Worm (Caenorhabditis elegans) whole organism, L4 larva: ENCODE results near the gene M02F4.1.

Source experiments
- D1046.2 ChIP-seq: fragments of 200-800 bp; sonication (Bioruptor generic); IDR thresholded peaks from 2 replicates; pipeline ENCODE4 v1.3.6; 2022; ENCODE audit warnings: missing genetic modification characterization, missing compliant biosample characterization
- F10B5.3 ChIP-seq: sonication (generic microtip); optimal IDR thresholded peaks from 2 replicates; lab custom pipeline; 2016; ENCODE audit warnings: mild to moderate bottlenecking, missing genetic modification characterization, missing compliant biosample characterization
- F26F4.8 ChIP-seq: fragments of 200-800 bp; sonication (Bioruptor generic); conservative IDR thresholded peaks from 2 replicates; pipeline ENCODE4 v1.3.6; 2022; ENCODE audit warnings: missing genetic modification characterization, missing compliant biosample characterization
- F37D6.2 ChIP-seq: sonication (generic microtip); optimal IDR thresholded peaks from 2 replicates; lab custom pipeline; 2016; ENCODE audit warnings: mild to moderate bottlenecking, missing genetic modification characterization, missing compliant biosample characterization
- F49E8.2 ChIP-seq: sonication (generic microtip); optimal IDR thresholded peaks from 2 replicates; lab custom pipeline; 2016; ENCODE audit warnings: missing compliant biosample characterization, mild to moderate bottlenecking, missing genetic modification characterization, borderline replicate concordance
- T26A8.4 ChIP-seq: fragments of 200-800 bp; sonication (Bioruptor generic); IDR thresholded peaks from 2 replicates; pipeline ENCODE4 v1.3.6; 2022; ENCODE audit warnings: missing genetic modification characterization, missing compliant biosample characterization
- Y48G9A.11 ChIP-seq: fragments of 200-800 bp; sonication (Bioruptor generic); IDR thresholded peaks from 2 replicates; pipeline ENCODE4 v1.3.6; 2022; ENCODE audit warnings: missing genetic modification reagents, missing genetic modification characterization, missing compliant biosample characterization
- Y5F2A.4 ChIP-seq: fragments of 200-800 bp; sonication (Bioruptor generic); optimal IDR thresholded peaks from 2 replicates; lab custom pipeline; 2018; ENCODE audit warnings: mild to moderate bottlenecking, missing genetic modification characterization, missing compliant biosample characterization
- Y75B8A.6 ChIP-seq: fragments of 200-800 bp; sonication (Bioruptor generic); IDR thresholded peaks from 2 replicates; pipeline ENCODE4 v1.3.6; 2022; ENCODE audit warnings: missing genetic modification reagents, missing genetic modification characterization, missing compliant biosample characterization
- ZK337.2 ChIP-seq: fragments of 200-800 bp; sonication (Bioruptor generic); IDR thresholded peaks from 2 replicates; pipeline ENCODE4 v1.3.6; 2022; ENCODE audit warnings: missing genetic modification reagents, missing genetic modification characterization, missing compliant biosample characterization
- aly-2 ChIP-seq: sonication (generic microtip); optimal IDR thresholded peaks from 2 replicates; lab custom pipeline; 2018; ENCODE audit warnings: missing biosample characterization, missing genetic modification characterization
- ama-1 ChIP-seq: fragments of 150-350 bp; optimal IDR thresholded peaks from 2 replicates; lab custom pipeline; 2014; ENCODE audit warnings: inconsistent platforms, mixed read lengths
- arid-1 ChIP-seq: fragments of 200-800 bp; sonication (Bioruptor generic); conservative IDR thresholded peaks from 2 replicates; pipeline ENCODE4 v1.3.6; 2022; ENCODE audit warnings: missing genetic modification reagents, missing genetic modification characterization, missing compliant biosample characterization
- ceh-44 ChIP-seq: fragments of 200-800 bp; sonication (Bioruptor generic); IDR thresholded peaks from 2 replicates; pipeline ENCODE4 v1.3.6; 2022; ENCODE audit warnings: missing genetic modification reagents, missing genetic modification characterization, missing compliant biosample characterization
- ceh-82 ChIP-seq: sonication (generic microtip); optimal IDR thresholded peaks from 2 replicates; lab custom pipeline; 2017; ENCODE audit warnings: missing biosample characterization, missing genetic modification characterization
- ctbp-1 ChIP-seq: fragments of 200-800 bp; sonication (Bioruptor generic); IDR thresholded peaks from 2 replicates; pipeline ENCODE4 v1.3.6; 2022; ENCODE audit warnings: missing genetic modification reagents, missing genetic modification characterization, missing compliant biosample characterization
- daf-8 ChIP-seq: fragments of 200-800 bp; sonication (Bioruptor generic); IDR thresholded peaks from 2 replicates; pipeline ENCODE4 v1.3.6; 2022; ENCODE audit warnings: missing genetic modification characterization, missing compliant biosample characterization
- dmd-6 ChIP-seq: fragments of 200-800 bp; sonication (Bioruptor generic); IDR thresholded peaks from 2 replicates; pipeline ENCODE4 v1.3.6; 2022; ENCODE audit warnings: missing genetic modification reagents, missing genetic modification characterization, missing compliant biosample characterization
- dmd-8 ChIP-seq: fragments of 200-800 bp; sonication (Bioruptor generic); IDR thresholded peaks from 2 replicates; pipeline ENCODE4 v1.3.6; 2022; ENCODE audit warnings: missing genetic modification characterization, missing compliant biosample characterization
- dmd-9 ChIP-seq: fragments of 200-800 bp; sonication (Bioruptor generic); IDR thresholded peaks from 2 replicates; pipeline ENCODE4 v1.3.6; 2022; ENCODE audit warnings: missing genetic modification reagents, missing genetic modification characterization, missing compliant biosample characterization
- dpl-1 ChIP-seq: fragments of 150-350 bp; optimal IDR thresholded peaks from 2 replicates; lab custom pipeline; 2014; ENCODE audit warnings: missing biosample characterization, missing genetic modification reagents, missing genetic modification characterization
- hlh-11 ChIP-seq: fragments of 200-800 bp; sonication (Bioruptor generic); optimal IDR thresholded peaks from 2 replicates; lab custom pipeline; 2018; ENCODE audit warnings: mild to moderate bottlenecking, missing genetic modification characterization, missing compliant biosample characterization
- hmg-1.1 ChIP-seq: fragments of 200-800 bp; sonication (Bioruptor generic); IDR thresholded peaks from 2 replicates; pipeline ENCODE4 v1.3.6; 2022; ENCODE audit warnings: missing genetic modification reagents, missing genetic modification characterization, missing compliant biosample characterization
- lin-13 ChIP-seq: fragments of 150-350 bp; optimal IDR thresholded peaks from 2 replicates; lab custom pipeline; 2014; ENCODE audit warnings: missing biosample characterization, missing genetic modification reagents, missing genetic modification characterization
- lin-38 ChIP-seq: fragments of 200-800 bp; sonication (Bioruptor generic); IDR thresholded peaks from 2 replicates; pipeline ENCODE4 v1.3.6; 2022; ENCODE audit warnings: missing genetic modification reagents, missing genetic modification characterization, missing compliant biosample characterization
- lir-3 ChIP-seq: sonication (generic microtip); optimal IDR thresholded peaks from 2 replicates; lab custom pipeline; 2016; ENCODE audit warnings: mild to moderate bottlenecking, missing genetic modification characterization, missing compliant biosample characterization
- madf-9 ChIP-seq: fragments of 200-800 bp; sonication (Bioruptor generic); conservative IDR thresholded peaks from 2 replicates; pipeline ENCODE4 v1.3.6; 2022; ENCODE audit warnings: missing genetic modification reagents, missing genetic modification characterization, missing compliant biosample characterization
- mxl-2 ChIP-seq: fragments of 200-800 bp; sonication (Bioruptor generic); conservative IDR thresholded peaks from 2 replicates; pipeline ENCODE4 v1.3.6; 2022; ENCODE audit warnings: missing genetic modification reagents, missing genetic modification characterization, missing compliant biosample characterization
- nhr-102 ChIP-seq: sonication (generic microtip); optimal IDR thresholded peaks from 2 replicates; lab custom pipeline; 2016; ENCODE audit warnings: mild to moderate bottlenecking, missing genetic modification characterization, moderate library complexity, missing compliant biosample characterization
- nhr-111 ChIP-seq: fragments of 200-800 bp; sonication (Bioruptor generic); optimal IDR thresholded peaks from 2 replicates; lab custom pipeline; 2018; ENCODE audit warnings: mild to moderate bottlenecking, missing genetic modification characterization, missing compliant biosample characterization
- nhr-237 ChIP-seq: sonication (generic microtip); optimal IDR thresholded peaks from 2 replicates; lab custom pipeline; 2017; ENCODE audit warnings: missing biosample characterization, missing genetic modification characterization
- nhr-25 ChIP-seq: sonication (generic microtip); optimal IDR thresholded peaks from 2 replicates; lab custom pipeline; 2017; ENCODE audit warnings: missing genetic modification characterization, mild to moderate bottlenecking, missing compliant biosample characterization, antibody characterized with exemption, moderate library complexity, borderline replicate concordance; ENCODE audit not compliant: insufficient read depth
- nhr-41 ChIP-seq: fragments of 200-800 bp; sonication (Bioruptor generic); IDR thresholded peaks from 2 replicates; pipeline ENCODE4 v1.3.6; 2022; ENCODE audit warnings: missing genetic modification reagents, missing genetic modification characterization, missing compliant biosample characterization
- nhr-42 ChIP-seq: fragments of 200-800 bp; sonication (Bioruptor generic); IDR thresholded peaks from 2 replicates; pipeline ENCODE4 v1.3.6; 2022; ENCODE audit warnings: missing genetic modification characterization, missing compliant biosample characterization
- pha-4 ChIP-seq, 2 experiments: fragments of 150-350 bp in 1 of 2; fragments of 200-800 bp in 1 of 2; sonication (Bioruptor generic) in 1 of 2; IDR thresholded peaks in 1 of 2; optimal IDR thresholded peaks in 1 of 2; 2 replicates each; pipeline versions ENCODE4 v1.3.6 to Lab custom; 2014 to 2022; ENCODE audit warnings: missing genetic modification characterization in 2 of 2, missing genetic modification reagents in 2 of 2, missing biosample characterization in 1 of 2, missing compliant biosample characterization in 1 of 2
- php-3 ChIP-seq: fragments of 200-800 bp; sonication (Bioruptor generic); IDR thresholded peaks from 2 replicates; pipeline ENCODE4 v1.3.6; 2022; ENCODE audit warnings: missing genetic modification reagents, missing genetic modification characterization, missing compliant biosample characterization
- pqm-1 ChIP-seq: sonication (generic microtip); optimal IDR thresholded peaks from 2 replicates; lab custom pipeline; 2017; ENCODE audit warnings: missing biosample characterization, missing genetic modification characterization
- rbr-2 ChIP-seq: sonication (generic microtip); optimal IDR thresholded peaks from 2 replicates; lab custom pipeline; 2016; ENCODE audit warnings: missing genotype, missing genetic modification characterization, missing compliant biosample characterization
- saeg-2 ChIP-seq: fragments of 200-800 bp; sonication (Bioruptor generic); IDR thresholded peaks from 2 replicates; pipeline ENCODE4 v1.3.6; 2022; ENCODE audit warnings: missing genetic modification reagents, missing genetic modification characterization, missing compliant biosample characterization
- set-16 ChIP-seq: fragments of 200-800 bp; sonication (Bioruptor generic); IDR thresholded peaks from 2 replicates; pipeline ENCODE4 v1.3.6; 2022; ENCODE audit warnings: missing genetic modification reagents, missing genetic modification characterization, missing compliant biosample characterization
- snpc-1.2 ChIP-seq: fragments of 200-800 bp; sonication (Bioruptor generic); IDR thresholded peaks from 2 replicates; pipeline ENCODE4 v1.3.6; 2022; ENCODE audit warnings: missing genetic modification reagents, missing genetic modification characterization, missing compliant biosample characterization
- spr-1 ChIP-seq: sonication (generic microtip); optimal IDR thresholded peaks from 2 replicates; lab custom pipeline; 2016; ENCODE audit warnings: mild to moderate bottlenecking, missing genetic modification characterization, missing compliant biosample characterization
- spr-3 ChIP-seq: fragments of 200-800 bp; sonication (Bioruptor generic); optimal IDR thresholded peaks from 2 replicates; lab custom pipeline; 2018; ENCODE audit warnings: mild to moderate bottlenecking, missing genetic modification characterization, missing compliant biosample characterization
- unc-39 ChIP-seq: sonication (generic microtip); optimal IDR thresholded peaks from 2 replicates; lab custom pipeline; 2017; ENCODE audit warnings: missing biosample characterization, missing genetic modification characterization
- unc-62 ChIP-seq, 3 experiments: fragments of 150-350 bp in 1 of 3; sonication (generic microtip); optimal IDR thresholded peaks in 2 of 3; peaks in 1 of 3; 1 replicate in 1 of 3; 2 replicates in 2 of 3; lab custom pipeline; 2014 to 2017; ENCODE audit warnings: missing biosample characterization in 3 of 3, missing genetic modification characterization in 3 of 3, missing genetic modification reagents in 3 of 3, missing genotype in 1 of 3
- zag-1 ChIP-seq: fragments of 150-350 bp; optimal IDR thresholded peaks from 2 replicates; lab custom pipeline; 2014; ENCODE audit warnings: missing biosample characterization, missing genetic modification characterization
- zfp-3 ChIP-seq: fragments of 200-800 bp; sonication (Bioruptor generic); conservative IDR thresholded peaks from 2 replicates; pipeline ENCODE4 v1.3.6; 2022; ENCODE audit warnings: missing genetic modification reagents, missing genetic modification characterization, missing compliant biosample characterization
- zip-11 ChIP-seq: fragments of 200-800 bp; sonication (Bioruptor generic); IDR thresholded peaks from 2 replicates; pipeline ENCODE4 v1.3.6; 2022; ENCODE audit warnings: missing genetic modification characterization, missing compliant biosample characterization
- zip-2 ChIP-seq: fragments of 150-350 bp; optimal IDR thresholded peaks from 2 replicates; lab custom pipeline; 2014; ENCODE audit warnings: missing biosample characterization, missing genetic modification characterization
- ztf-11 ChIP-seq: fragments of 150-350 bp; optimal IDR thresholded peaks from 2 replicates; lab custom pipeline; 2014; ENCODE audit warnings: missing biosample characterization, missing genetic modification characterization

The M02F4.1 gene

ce11 chrX:3035972-3036379 lies 7.0 kb upstream of the M02F4.1 start (continued):
- TF ChIP-seq spr-1 (tag; lab: Kevin White, UChicago) (peak; percentile 94), php-3 (GFP tag; lab: Robert Waterston, UW) (peak; percentile 96), ZK337.2 (GFP tag; lab: Robert Waterston, UW) (peak; percentile 95), dpl-1 (GFP tag; lab: Kevin White, UChicago) (peak; percentile 51), F26F4.8 (peak; percentile 97), pqm-1 (no peak), pha-4 (GFP tag; IDR thresholded peaks at IDR 0.05; lab: Robert Waterston, UW) (peak; percentile 98), pha-4 (tag; optimal IDR thresholded peaks at IDR 0.05; lab: Kevin White, UChicago) (peak; percentile 23), ztf-11 (tag; lab: Kevin White, UChicago) (no peak), nhr-102 (tag; lab: Kevin White, UChicago) (peak; percentile 95), madf-9 (GFP tag; lab: Robert Waterston, UW) (peak; percentile 97), rbr-2 (tag; lab: Kevin White, UChicago) (peak; percentile 95), F49E8.2 (tag; lab: Kevin White, UChicago) (peak; percentile 85), dmd-8 (GFP tag; lab: Robert Waterston, UW) (peak; percentile 100), Y75B8A.6 (peak; percentile 97), ctbp-1 (GFP tag; lab: Robert Waterston, UW) (peak; percentile 98), nhr-111 (peak; percentile 94), F37D6.2 (tag; lab: Kevin White, UChicago) (peak; percentile 94), nhr-42 (GFP tag; lab: Robert Waterston, UW) (peak; percentile 93), Y5F2A.4 (peak; percentile 92), saeg-2 (GFP tag; lab: Robert Waterston, UW) (peak; percentile 95), mxl-2 (GFP tag; lab: Robert Waterston, UW) (peak; percentile 90), lin-38 (GFP tag; lab: Robert Waterston, UW) (peak; percentile 89), daf-8 (GFP tag; lab: Robert Waterston, UW) (peak; percentile 95), arid-1 (GFP tag; lab: Robert Waterston, UW) (peak; percentile 97), ceh-82 (no peak), F10B5.3 (peak; percentile 90), unc-39 (tag; lab: Kevin White, UChicago) (no peak), lir-3 (tag; lab: Kevin White, UChicago) (peak; percentile 89), hmg-1.1 (GFP tag; lab: Robert Waterston, UW) (peak; percentile 99), nhr-237 (tag; lab: Kevin White, UChicago) (peak; percentile 1), zip-2 (tag; lab: Kevin White, UChicago) (peak; percentile 87), snpc-1.2 (GFP tag; lab: Robert Waterston, UW) (peak; percentile 96), hlh-11 (tag; lab: Kevin White, UChicago) (peak; percentile 90), T26A8.4 (GFP tag; lab: Robert Waterston, UW) (peak; percentile 97), lin-13 (GFP tag; lab: Kevin White, UChicago) (peak; percentile 83), dmd-6 (GFP tag; lab: Robert Waterston, UW) (peak; percentile 92), Y48G9A.11 (GFP tag; lab: Robert Waterston, UW) (peak; percentile 91), zag-1 (peak; percentile 78), set-16 (GFP tag; lab: Robert Waterston, UW) (peak; percentile 32; the same call in 1 of the 2 replicates), ceh-44 (peak; percentile 97), zfp-3 (peak; percentile 95), zip-11 (GFP tag; lab: Robert Waterston, UW) (peak; percentile 91), dmd-9 (GFP tag; lab: Robert Waterston, UW) (peak; percentile 96), D1046.2 (GFP tag; lab: Robert Waterston, UW) (peak; percentile 96), unc-62 (GFP tag; optimal IDR thresholded peaks at IDR 0.05 in 1 of 2; lab: Kevin White, UChicago) (peak in 1 of 2 experiments; percentile 99), unc-62 (tag; optimal IDR thresholded peaks at IDR 0.05; lab: Kevin White, UChicago) (no peak), spr-3 (GFP tag; lab: Kevin White, UChicago) (peak; percentile 93), ama-1 (lab: Kevin White, UChicago) (no peak), nhr-41 (peak; percentile 99), nhr-25 (tag; lab: Kevin White, UChicago) (peak; percentile 63), aly-2 (tag; lab: Kevin White, UChicago) (no peak)
